Fruit fly (Drosophila melanogaster) whole organism, wandering third instar larva: Measurements from ENCODE around the gene CG12519.

Source experiments
- Abd-B ChIP-seq: fragments of >200 bp; optimal IDR thresholded peaks from 2 replicates; lab custom pipeline; 2017; ENCODE audit warnings: missing biosample characterization, missing genetic modification characterization
- CG32264 ChIP-seq: fragments of 200-800 bp; sonication (Bioruptor generic); optimal IDR thresholded peaks from 2 replicates; lab custom pipeline; 2016; ENCODE audit warnings: missing biosample characterization, missing genetic modification characterization
- CG9705 ChIP-seq: fragments of 200-800 bp; sonication (Bioruptor generic); optimal IDR thresholded peaks from 2 replicates; lab custom pipeline; 2018; ENCODE audit warnings: missing biosample characterization, mild to moderate bottlenecking, missing genetic modification characterization
- CrebA ChIP-seq: fragments of 200-800 bp; sonication (Bioruptor generic); optimal IDR thresholded peaks from 2 replicates; lab custom pipeline; 2016; ENCODE audit warnings: missing biosample characterization, mild to moderate bottlenecking, missing genetic modification characterization, borderline replicate concordance
- Dfd ChIP-seq: fragments of >200 bp; optimal IDR thresholded peaks from 2 replicates; lab custom pipeline; 2017; ENCODE audit warnings: missing biosample characterization, missing genetic modification characterization
- Dif ChIP-seq: fragments of 200-275, 200-300 bp; sonication (Bioruptor generic); optimal IDR thresholded peaks from 2 replicates; lab custom pipeline; 2018; ENCODE audit warnings: missing biosample characterization, missing genetic modification characterization; ENCODE audit not compliant: partially characterized antibody
- GATAd ChIP-seq: sonication (Bioruptor generic); optimal IDR thresholded peaks from 2 replicates; lab custom pipeline; 2016; ENCODE audit warnings: missing biosample characterization, missing genetic modification characterization
- HLH106 ChIP-seq: fragments of 200-800 bp; optimal IDR thresholded peaks from 3 replicates; lab custom pipeline; 2019; ENCODE audit warnings: missing biosample characterization, mild to moderate bottlenecking, missing genetic modification characterization, moderate library complexity
- Hr78 ChIP-seq: fragments of >200 bp; optimal IDR thresholded peaks from 2 replicates; lab custom pipeline; 2017; ENCODE audit warnings: missing biosample characterization, missing genetic modification characterization
- Hr83 ChIP-seq: fragments of 200-300 bp; sonication (Bioruptor generic); optimal IDR thresholded peaks from 2 replicates; lab custom pipeline; 2016; ENCODE audit warnings: missing biosample characterization, mild to moderate bottlenecking, missing genetic modification characterization, moderate library complexity; ENCODE audit not compliant: poor library complexity, severe bottlenecking
- Mio ChIP-seq: sonication (Bioruptor generic); optimal IDR thresholded peaks from 2 replicates; lab custom pipeline; 2016; ENCODE audit warnings: missing biosample characterization, missing genetic modification characterization
- Myc ChIP-seq: fragments of >200 bp; optimal IDR thresholded peaks from 2 replicates; lab custom pipeline; 2017
- N ChIP-seq: fragments of >200 bp; optimal IDR thresholded peaks from 2 replicates; lab custom pipeline; 2018; ENCODE audit warnings: missing biosample characterization, missing external identifiers, missing genetic modification characterization
- Rel ChIP-seq, 2 experiments: fragments of 200-800 bp; sonication (Bioruptor generic) in 1 of 2; optimal IDR thresholded peaks; 2 replicates in 1 of 2; 3 replicates in 1 of 2; lab custom pipeline; 2016 to 2019; ENCODE audit warnings: mild to moderate bottlenecking in 2 of 2, missing biosample characterization in 2 of 2, missing genetic modification characterization in 2 of 2, moderate library complexity in 1 of 2
- Vsx2 ChIP-seq: fragments of 200-300, 225-300 bp; sonication (Bioruptor generic); optimal IDR thresholded peaks from 2 replicates; lab custom pipeline; 2018; ENCODE audit warnings: missing biosample characterization, missing genetic modification characterization; ENCODE audit not compliant: partially characterized antibody
- br ChIP-seq: fragments of 200-800 bp; sonication (Bioruptor generic); optimal IDR thresholded peaks from 2 replicates; lab custom pipeline; 2016; ENCODE audit warnings: missing biosample characterization, missing genetic modification characterization
- brk ChIP-seq: fragments of 200-800 bp; sonication (Bioruptor generic); optimal IDR thresholded peaks from 2 replicates; lab custom pipeline; 2016; ENCODE audit warnings: missing biosample characterization, mild to moderate bottlenecking, missing genetic modification characterization
- dl ChIP-seq, 2 experiments: fragments of 175-275, 200-275 bp in 1 of 2; fragments of 200-275 bp in 1 of 2; sonication (Bioruptor generic); optimal IDR thresholded peaks; lab custom pipeline; 2018; ENCODE audit warnings: mild to moderate bottlenecking in 2 of 2, missing biosample characterization in 2 of 2, missing genetic modification characterization in 2 of 2, moderate library complexity in 2 of 2; ENCODE audit not compliant: partially characterized antibody in 2 of 2, insufficient read depth in 1 of 2
- dmrt93B ChIP-seq: fragments of 200-800 bp; sonication (Bioruptor generic); optimal IDR thresholded peaks from 2 replicates; lab custom pipeline; 2018; ENCODE audit warnings: missing biosample characterization, mild to moderate bottlenecking, missing genetic modification characterization
- ey ChIP-seq: fragments of 200-800 bp; sonication (Bioruptor generic); optimal IDR thresholded peaks from 2 replicates; lab custom pipeline; 2016; ENCODE audit warnings: missing biosample characterization, missing genetic modification characterization
- foxo ChIP-seq, 2 experiments: fragments of 200-800 bp; sonication (Bioruptor generic); optimal IDR thresholded peaks; 2 replicates in 1 of 2; 3 replicates in 1 of 2; lab custom pipeline; 2016 to 2017; ENCODE audit warnings: missing biosample characterization in 2 of 2, missing genetic modification characterization in 2 of 2
- fru ChIP-seq: fragments of 200-800 bp; sonication (Bioruptor generic); optimal IDR thresholded peaks from 3 replicates; lab custom pipeline; 2016; ENCODE audit warnings: missing biosample characterization, mild to moderate bottlenecking, missing genetic modification characterization
- h ChIP-seq: fragments of 200-800 bp; sonication (Bioruptor generic); optimal IDR thresholded peaks from 3 replicates; lab custom pipeline; 2016; ENCODE audit warnings: missing biosample characterization, mild to moderate bottlenecking, missing genetic modification characterization
- jim ChIP-seq: fragments of 175-275, 200-325 bp; sonication (Bioruptor generic); optimal IDR thresholded peaks from 2 replicates; lab custom pipeline; 2016; ENCODE audit warnings: missing biosample characterization, mild to moderate bottlenecking, missing genetic modification characterization
- lola ChIP-seq: fragments of >200 bp; optimal IDR thresholded peaks from 2 replicates; lab custom pipeline; 2017; ENCODE audit warnings: missing biosample characterization, missing genetic modification characterization
- pan ChIP-seq: fragments of >200 bp; optimal IDR thresholded peaks from 2 replicates; lab custom pipeline; 2017
- rgr ChIP-seq: fragments of 200-800 bp; sonication (Bioruptor generic); optimal IDR thresholded peaks from 3 replicates; lab custom pipeline; 2016; ENCODE audit warnings: missing biosample characterization, mild to moderate bottlenecking, missing genetic modification characterization
- sage ChIP-seq: fragments of 200-800 bp; sonication (Bioruptor generic); optimal IDR thresholded peaks from 2 replicates; lab custom pipeline; 2016; ENCODE audit warnings: missing biosample characterization, mild to moderate bottlenecking, missing genetic modification characterization
- sv ChIP-seq: fragments of 200-800 bp; sonication (Bioruptor generic); optimal IDR thresholded peaks from 3 replicates; lab custom pipeline; 2016; ENCODE audit warnings: missing biosample characterization, missing genetic modification characterization
- woc ChIP-seq: sonication (Bioruptor generic); optimal IDR thresholded peaks from 2 replicates; lab custom pipeline; 2016; ENCODE audit warnings: missing biosample characterization, mild to moderate bottlenecking, missing genetic modification characterization

The CG12519 gene

dm6 chr3L:19504719-19505118 is 32.4 kb downstream of the CG12519 start (continued):
- TF ChIP-seq CrebA (GFP tag; lab: Kevin White, UChicago) (no peak), brk (GFP tag; lab: Kevin White, UChicago) (no peak), pan (no peak), lola (GFP tag; lab: Kevin White, UChicago) (no peak), woc (GFP tag; lab: Kevin White, UChicago) (no peak), dmrt93B (GFP tag; lab: Kevin White, UChicago) (no peak), Hr78 (GFP tag; lab: Kevin White, UChicago) (no peak), Mio (GFP tag; lab: Kevin White, UChicago) (no peak), sv (GFP tag; lab: Kevin White, UChicago) (no peak), jim (no peak)

dm6 chr3L:19512672-19513071 is 40.4 kb downstream of the CG12519 start:
- TF ChIP-seq br (no peak), Dfd (GFP tag; lab: Kevin White, UChicago) (peak; percentile 70), lola (GFP tag; lab: Kevin White, UChicago) (no peak), pan (no peak), woc (GFP tag; lab: Kevin White, UChicago) (no peak)

dm6 chr3L:19516547-19516946 is 44.3 kb downstream of the CG12519 start:
- no peak for TF ChIP-seq GATAd (GFP tag; lab: Kevin White, UChicago)
- TF ChIP-seq N (GFP tag; lab: Kevin White, UChicago) = no peak
- no peak for TF ChIP-seq Rel (GFP tag; optimal IDR thresholded peaks at IDR 0.05; lab: Kevin White, UChicago)
- no peak for TF ChIP-seq Rel (tag; optimal IDR thresholded peaks at IDR 0.05; lab: Kevin White, UChicago)
- no peak for TF ChIP-seq foxo (GFP tag; optimal IDR thresholded peaks at IDR 0.05; lab: Kevin White, UChicago)
- no peak for TF ChIP-seq Hr78 (GFP tag; lab: Kevin White, UChicago)
- no peak for TF ChIP-seq dl (GFP tag; optimal IDR thresholded peaks at IDR 0.05; lab: Kevin White, UChicago; ENCODE audit: insufficient read depth in 1 of 2, partially characterized antibody in 2 of 2)
- TF ChIP-seq dmrt93B (GFP tag; lab: Kevin White, UChicago) = peak; percentile 84
- TF ChIP-seq Myc (lab: Kevin White, UChicago) = peak; percentile 42
- TF ChIP-seq Mio (GFP tag; lab: Kevin White, UChicago) = no peak
- TF ChIP-seq h (GFP tag; lab: Kevin White, UChicago) = peak; percentile 62
- peak; percentile 55 for TF ChIP-seq fru (GFP tag; lab: Kevin White, UChicago)
- peak; percentile 83 for TF ChIP-seq Hr83 (GFP tag; lab: Kevin White, UChicago)
- no peak for TF ChIP-seq sage (GFP tag; lab: Kevin White, UChicago)
- TF ChIP-seq pan = no peak
- no peak for TF ChIP-seq Dif (GFP tag; lab: Kevin White, UChicago)
- peak; percentile 73 for TF ChIP-seq CG9705 (GFP tag; lab: Kevin White, UChicago)
- peak; percentile 60 for TF ChIP-seq sv (GFP tag; lab: Kevin White, UChicago)
- TF ChIP-seq rgr (GFP tag; lab: Kevin White, UChicago) = peak; percentile 65
- peak; percentile 47 for TF ChIP-seq br
- peak; percentile 66 for TF ChIP-seq HLH106 (tag; lab: Kevin White, UChicago)

DNA sequence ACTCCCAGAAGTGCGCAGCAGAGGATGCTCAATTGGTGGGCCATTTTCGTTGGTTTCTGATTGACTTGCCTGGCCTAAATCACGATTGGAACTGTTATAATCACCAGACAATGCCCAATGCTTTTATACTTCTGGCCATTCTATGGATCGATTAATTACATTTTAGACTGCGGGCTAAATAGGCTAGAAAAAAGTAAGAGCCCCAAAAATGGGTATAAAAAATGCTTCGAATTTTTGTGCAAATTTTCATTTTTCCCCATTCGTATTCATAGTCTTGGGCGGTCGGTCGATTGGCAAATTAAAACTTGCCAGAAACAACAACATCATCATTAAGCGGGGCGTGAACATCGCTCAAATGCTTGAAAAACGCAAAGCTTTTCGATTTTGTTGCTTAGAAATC is 45.9 kb downstream of the CG12519 start, which contains the start of gene Cpr76Ba:
Cpr76Ba (minus strand) TSS at position 101 of the 400 bp plus-strand sequence.
- TF ChIP-seq Rel (GFP tag; optimal IDR thresholded peaks at IDR 0.05; lab: Kevin White, UChicago) = no peak
- no peak for TF ChIP-seq Rel (tag; optimal IDR thresholded peaks at IDR 0.05; lab: Kevin White, UChicago)
- no peak for TF ChIP-seq dmrt93B (GFP tag; lab: Kevin White, UChicago)
- TF ChIP-seq CG32264 (GFP tag; lab: Kevin White, UChicago) = no peak
- no peak for TF ChIP-seq rgr (GFP tag; lab: Kevin White, UChicago)
- TF ChIP-seq N (GFP tag; lab: Kevin White, UChicago) = no peak
- TF ChIP-seq CrebA (GFP tag; lab: Kevin White, UChicago) = no peak
- no peak for TF ChIP-seq foxo (GFP tag; optimal IDR thresholded peaks at IDR 0.05; lab: Kevin White, UChicago)
- TF ChIP-seq ey = no peak
- TF ChIP-seq jim = no peak
- TF ChIP-seq dl (GFP tag; optimal IDR thresholded peaks at IDR 0.05; lab: Kevin White, UChicago; ENCODE audit: insufficient read depth in 1 of 2, partially characterized antibody in 2 of 2) = no peak
- TF ChIP-seq Abd-B (GFP tag; lab: Kevin White, UChicago) = no peak
- no peak for TF ChIP-seq sage (GFP tag; lab: Kevin White, UChicago)
- TF ChIP-seq GATAd (GFP tag; lab: Kevin White, UChicago) = no peak
- no peak for TF ChIP-seq sv (GFP tag; lab: Kevin White, UChicago)
- TF ChIP-seq Vsx2 = no peak
- TF ChIP-seq Dfd (GFP tag; lab: Kevin White, UChicago) = no peak
